Worm (Caenorhabditis elegans) whole organism, mixed stage, embryonic: ENCODE results near the gene K07F5.6.

ENCODE experiments used
- M03D4.4 ChIP-seq: sonication (generic microtip); optimal IDR thresholded peaks from 2 replicates; lab custom pipeline; 2017; ENCODE audit warnings: mild to moderate bottlenecking, missing genetic modification characterization, missing compliant biosample characterization
- bed-3 ChIP-seq: fragments of 200-800 bp; sonication (Bioruptor generic); optimal IDR thresholded peaks from 3 replicates; lab custom pipeline; 2018; ENCODE audit warnings: mild to moderate bottlenecking, missing genetic modification characterization, moderate library complexity, missing compliant biosample characterization
- blmp-1 ChIP-seq: fragments of 150-350 bp; optimal IDR thresholded peaks from 2 replicates; lab custom pipeline; 2014; ENCODE audit warnings: missing biosample characterization, missing genetic modification characterization
- ceh-39 ChIP-seq: fragments of 150-350 bp; optimal IDR thresholded peaks from 2 replicates; lab custom pipeline; 2014; ENCODE audit warnings: missing biosample characterization, missing genetic modification characterization
- ceh-43 ChIP-seq: fragments of 200-800 bp; sonication (Bioruptor generic); optimal IDR thresholded peaks from 2 replicates; lab custom pipeline; 2018; ENCODE audit warnings: mild to moderate bottlenecking, missing genetic modification characterization, moderate library complexity, missing compliant biosample characterization
- ceh-83 ChIP-seq: fragments of 200-800 bp; sonication (Bioruptor generic); optimal IDR thresholded peaks from 2 replicates; lab custom pipeline; 2018; ENCODE audit warnings: mild to moderate bottlenecking, missing genetic modification characterization, missing compliant biosample characterization
- ces-1 ChIP-seq: fragments of 150-350 bp; optimal IDR thresholded peaks from 2 replicates; lab custom pipeline; 2014; ENCODE audit warnings: missing biosample characterization, missing genetic modification reagents, missing genetic modification characterization
- drap-1 ChIP-seq: fragments of 200-800 bp; sonication (Bioruptor generic); optimal IDR thresholded peaks from 3 replicates; lab custom pipeline; 2018; ENCODE audit warnings: mild to moderate bottlenecking, missing genetic modification characterization, missing compliant biosample characterization
- elt-1 ChIP-seq: sonication (generic microtip); optimal IDR thresholded peaks from 2 replicates; lab custom pipeline; 2017; ENCODE audit warnings: missing genetic modification characterization, mild to moderate bottlenecking, missing compliant biosample characterization, antibody characterized with exemption, moderate library complexity, borderline replicate concordance; ENCODE audit not compliant: insufficient read depth
- flh-1 ChIP-seq: fragments of 200-800 bp; sonication (Bioruptor generic); optimal IDR thresholded peaks from 2 replicates; lab custom pipeline; 2018; ENCODE audit warnings: mild to moderate bottlenecking, missing genetic modification characterization, moderate library complexity, missing compliant biosample characterization
- ham-2 ChIP-seq: fragments of 200-800 bp; sonication (Bioruptor generic); optimal IDR thresholded peaks from 2 replicates; lab custom pipeline; 2018; ENCODE audit warnings: mild to moderate bottlenecking, missing genetic modification characterization, missing compliant biosample characterization
- hlh-1 ChIP-seq: fragments of 150-350 bp; optimal IDR thresholded peaks from 2 replicates; lab custom pipeline; 2014; ENCODE audit warnings: missing biosample characterization, missing genetic modification reagents, missing genetic modification characterization
- lin-13 ChIP-seq: fragments of 150-350 bp; optimal IDR thresholded peaks from 2 replicates; lab custom pipeline; 2014; ENCODE audit warnings: missing biosample characterization, missing genetic modification characterization
- lin-32 ChIP-seq: fragments of 200-800 bp; sonication (Bioruptor generic); optimal IDR thresholded peaks from 2 replicates; lab custom pipeline; 2018; ENCODE audit warnings: mild to moderate bottlenecking, missing genetic modification characterization, missing compliant biosample characterization
- lsy-2 ChIP-seq: fragments of 150-350 bp; optimal IDR thresholded peaks from 2 replicates; lab custom pipeline; 2014; ENCODE audit warnings: missing biosample characterization, missing genetic modification characterization
- mab-5 ChIP-seq: fragments of 150-350 bp; optimal IDR thresholded peaks from 2 replicates; lab custom pipeline; 2014; ENCODE audit warnings: missing biosample characterization, missing genetic modification characterization
- mep-1 ChIP-seq: fragments of 150-350 bp; optimal IDR thresholded peaks from 2 replicates; lab custom pipeline; 2017; ENCODE audit warnings: missing biosample characterization, missing genetic modification reagents, missing genetic modification characterization, inconsistent platforms
- mls-2 ChIP-seq: sonication (generic microtip); optimal IDR thresholded peaks from 2 replicates; lab custom pipeline; 2016; ENCODE audit warnings: mild to moderate bottlenecking, missing genetic modification characterization, moderate library complexity, missing compliant biosample characterization
- nhr-12 ChIP-seq: fragments of 150-350 bp; optimal IDR thresholded peaks from 2 replicates; lab custom pipeline; 2014; ENCODE audit warnings: missing biosample characterization, missing genetic modification characterization
- nhr-2 ChIP-seq: fragments of 150-350 bp; optimal IDR thresholded peaks from 2 replicates; lab custom pipeline; 2014; ENCODE audit warnings: missing biosample characterization, missing genetic modification characterization
- nhr-237 ChIP-seq: fragments of 150-350 bp; optimal IDR thresholded peaks from 2 replicates; lab custom pipeline; 2014; ENCODE audit warnings: missing biosample characterization, missing genetic modification characterization
- nhr-28 ChIP-seq: fragments of 150-350 bp; optimal IDR thresholded peaks from 2 replicates; lab custom pipeline; 2014; ENCODE audit warnings: missing biosample characterization, missing genetic modification characterization
- nhr-76 ChIP-seq: sonication (generic microtip); optimal IDR thresholded peaks from 2 replicates; lab custom pipeline; 2017; ENCODE audit warnings: missing biosample characterization, missing genetic modification characterization
- pha-4 ChIP-seq: fragments of 150-350 bp; optimal IDR thresholded peaks from 2 replicates; lab custom pipeline; 2018; ENCODE audit warnings: missing biosample characterization, missing genetic modification reagents, missing genetic modification characterization
- sem-2 ChIP-seq: fragments of 200-800 bp; sonication (Bioruptor generic); optimal IDR thresholded peaks from 2 replicates; lab custom pipeline; 2018; ENCODE audit warnings: mild to moderate bottlenecking, missing genetic modification characterization, missing compliant biosample characterization
- snpc-4 ChIP-seq: fragments of 150-350 bp; optimal IDR thresholded peaks from 2 replicates; lab custom pipeline; 2014; ENCODE audit warnings: missing biosample characterization, missing genetic modification characterization
- tbx-8 ChIP-seq: fragments of 200-800 bp; sonication (Bioruptor generic); optimal IDR thresholded peaks from 2 replicates; lab custom pipeline; 2018; ENCODE audit warnings: mild to moderate bottlenecking, missing genetic modification characterization, moderate library complexity, missing compliant biosample characterization
- unc-120 ChIP-seq: sonication (generic microtip); optimal IDR thresholded peaks from 2 replicates; lab custom pipeline; 2017; ENCODE audit warnings: missing genetic modification characterization, missing compliant biosample characterization; ENCODE audit not compliant: poor library complexity, severe bottlenecking
- unc-39 ChIP-seq: fragments of 150-350 bp; optimal IDR thresholded peaks from 2 replicates; lab custom pipeline; 2014; ENCODE audit warnings: missing biosample characterization, missing genetic modification characterization
- unc-62 ChIP-seq: fragments of 150-350 bp; optimal IDR thresholded peaks from 2 replicates; lab custom pipeline; 2014; ENCODE audit warnings: missing biosample characterization, missing genetic modification reagents, missing genetic modification characterization
- zip-8 ChIP-seq: fragments of 150-350 bp; optimal IDR thresholded peaks from 2 replicates; lab custom pipeline; 2014; ENCODE audit warnings: missing biosample characterization, missing genetic modification characterization
- ztf-11 ChIP-seq: fragments of 150-350 bp; optimal IDR thresholded peaks from 2 replicates; lab custom pipeline; 2014; ENCODE audit warnings: missing biosample characterization, missing genetic modification characterization

Gene K07F5.6

DNA sequence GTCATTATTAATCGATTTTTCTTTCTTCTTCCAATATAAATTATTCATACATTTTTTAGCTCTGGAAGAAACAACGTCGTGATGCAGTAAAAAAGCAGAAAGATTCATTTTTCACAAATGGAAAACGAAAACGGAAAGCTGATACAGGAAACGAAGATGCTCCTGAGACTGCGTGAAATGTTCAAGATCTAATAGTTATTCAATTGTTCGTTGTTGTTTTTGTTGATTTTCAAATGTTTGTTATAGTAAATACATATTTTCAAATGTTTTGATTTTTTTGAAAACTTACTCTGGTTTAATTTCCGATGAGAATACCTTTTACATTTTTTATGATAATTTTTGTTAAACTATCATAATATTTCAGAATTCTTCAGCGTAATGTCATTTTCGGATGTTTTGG, 17.3 kb upstream of the K07F5.6 start, which contains the start of gene K07F5.16:
Gene K07F5.16, plus strand, starts transcription at position 301 of the 400 bp plus-strand sequence.
- TF ChIP-seq lin-13 (tag; lab: Kevin White, UChicago) (no peak), nhr-12 (no peak), ham-2 (GFP tag; lab: Kevin White, UChicago) (no peak), ceh-43 (no peak), nhr-237 (tag; lab: Kevin White, UChicago) (no peak), ceh-39 (tag; lab: Kevin White, UChicago) (no peak), unc-120 (tag; lab: Kevin White, UChicago) (no peak)

DNA sequence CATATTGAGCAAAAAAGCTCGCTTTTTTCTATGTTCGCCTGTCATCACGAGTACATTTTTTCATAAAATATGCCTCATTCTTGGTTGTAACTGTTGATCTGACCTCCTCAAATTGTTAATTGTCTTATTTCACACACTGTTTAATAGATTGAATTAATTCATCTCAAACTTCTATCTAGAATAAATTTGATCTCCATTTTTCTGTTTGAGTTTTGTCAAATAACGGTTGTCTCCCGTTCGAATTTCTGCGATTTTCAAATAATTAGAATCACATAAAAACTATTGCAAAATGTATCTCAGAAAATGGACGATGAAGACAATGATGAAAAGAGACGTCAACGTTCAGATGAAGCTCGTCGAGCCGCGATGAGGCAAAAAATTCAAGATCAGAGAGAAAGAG, 15.4 kb upstream of the K07F5.6 start, which contains the start of gene K07F5.14:
Gene K07F5.14, plus strand, starts transcription at position 301 of the 400 bp plus-strand sequence.
- no peak for TF ChIP-seq unc-39 (tag; lab: Kevin White, UChicago)
- no peak for TF ChIP-seq lsy-2 (tag; lab: Kevin White, UChicago)
- no peak for TF ChIP-seq nhr-12
- no peak for TF ChIP-seq nhr-237 (tag; lab: Kevin White, UChicago)
- TF ChIP-seq snpc-4 (tag; lab: Kevin White, UChicago): no peak
- no peak for TF ChIP-seq M03D4.4 (tag; lab: Kevin White, UChicago)
- no peak for TF ChIP-seq elt-1 (tag; lab: Kevin White, UChicago)
- TF ChIP-seq mls-2 (tag; lab: Kevin White, UChicago): no peak
- no peak for TF ChIP-seq lin-32
- TF ChIP-seq mep-1 (tag; lab: Kevin White, UChicago): no peak
- TF ChIP-seq ceh-39 (tag; lab: Kevin White, UChicago): no peak
- TF ChIP-seq ztf-11 (tag; lab: Kevin White, UChicago): no peak
- no peak for TF ChIP-seq zip-8 (tag; lab: Kevin White, UChicago)
- no peak for TF ChIP-seq drap-1 (GFP tag; lab: Kevin White, UChicago)

DNA sequence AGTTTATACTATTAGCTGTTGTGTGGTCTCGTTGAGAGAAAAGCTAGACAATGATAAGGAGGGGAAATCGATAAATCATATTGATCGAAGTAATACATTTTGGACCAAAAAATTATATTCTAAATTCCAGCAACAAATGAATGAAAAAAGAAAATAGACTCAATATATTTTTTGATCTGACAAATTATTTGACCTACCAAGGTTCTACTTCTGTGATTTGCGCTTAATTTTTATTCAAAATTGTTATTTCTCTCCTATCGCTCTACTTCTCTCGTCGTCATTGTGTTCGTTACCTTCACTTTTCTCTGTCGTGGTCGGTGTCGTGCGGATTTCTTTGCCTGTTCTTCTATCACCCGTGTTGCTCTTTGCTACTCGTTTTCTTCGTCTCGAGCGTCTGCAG, 12.5 kb upstream of the K07F5.6 start:
- TF ChIP-seq ham-2 (GFP tag; lab: Kevin White, UChicago) (no peak), nhr-12 (no peak), ces-1 (GFP tag; lab: Kevin White, UChicago) (no peak), flh-1 (GFP tag; lab: Kevin White, UChicago) (no peak), tbx-8 (GFP tag; lab: Kevin White, UChicago) (no peak), hlh-1 (tag; lab: Kevin White, UChicago) (no peak), bed-3 (GFP tag; lab: Kevin White, UChicago) (no peak), lin-13 (tag; lab: Kevin White, UChicago) (no peak), ceh-43 (no peak), elt-1 (tag; lab: Kevin White, UChicago) (no peak), pha-4 (no peak), mab-5 (tag; lab: Kevin White, UChicago) (no peak), unc-120 (tag; lab: Kevin White, UChicago) (no peak), sem-2 (GFP tag; lab: Kevin White, UChicago) (no peak), blmp-1 (tag; lab: Kevin White, UChicago) (no peak), nhr-237 (tag; lab: Kevin White, UChicago) (no peak), ceh-83 (no peak)

DNA sequence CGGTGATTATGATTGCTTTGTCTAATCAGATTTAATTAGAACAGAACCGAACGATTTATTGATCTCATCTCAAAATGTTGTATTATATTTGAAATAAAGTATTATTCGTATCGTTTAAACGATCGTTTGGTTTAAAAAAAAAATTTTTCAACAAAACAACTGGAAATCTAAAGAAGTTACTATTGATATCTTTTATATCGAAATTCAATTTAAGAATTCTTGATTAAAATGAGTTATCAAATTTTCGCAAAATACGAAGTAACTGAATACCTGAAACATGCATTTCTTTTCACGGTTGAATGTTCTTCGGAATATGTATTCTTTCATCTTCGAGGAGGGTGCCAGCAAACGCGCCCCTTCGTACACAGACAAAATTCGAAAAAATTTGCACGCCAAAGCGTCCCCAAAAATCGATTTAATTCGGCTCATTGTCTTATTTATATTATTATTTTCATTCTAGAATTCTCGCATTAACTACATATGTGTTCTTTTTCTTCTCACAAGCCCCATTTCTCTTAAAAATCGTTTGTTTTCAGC, 11.5 kb upstream of the K07F5.6 start, which contains the start of gene npp-1:
Gene npp-1, plus strand, starts transcription at position 537 of the 537 bp plus-strand sequence.
- TF ChIP-seq mep-1 (tag; lab: Kevin White, UChicago) (peak; percentile 64), M03D4.4 (tag; lab: Kevin White, UChicago) (no peak), ceh-39 (tag; lab: Kevin White, UChicago) (peak; percentile 67), nhr-76 (no peak), ham-2 (GFP tag; lab: Kevin White, UChicago) (no peak), lsy-2 (tag; lab: Kevin White, UChicago) (peak; percentile 21)

DNA sequence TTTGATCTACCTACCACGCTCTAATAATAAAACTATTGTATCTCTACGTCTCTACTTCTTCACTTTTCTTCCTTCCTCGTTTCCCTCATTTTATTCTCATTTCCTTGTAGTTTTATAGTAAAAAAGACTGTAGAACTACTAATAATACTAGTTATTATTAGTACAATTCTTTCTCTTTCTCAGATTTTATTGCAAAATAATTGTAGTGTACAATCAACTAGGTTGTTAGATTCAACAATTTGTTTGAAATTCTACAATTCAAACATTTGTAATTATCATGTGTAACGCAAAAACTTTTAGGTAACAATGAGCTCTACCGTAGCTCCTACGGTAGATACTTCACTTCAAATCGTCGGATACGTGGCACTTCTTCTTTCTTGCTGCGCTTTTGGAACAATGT, 9.2 kb upstream of the K07F5.6 start, which contains the start of gene K07F5.12:
Gene K07F5.12, plus strand, starts transcription at position 301 of the 400 bp plus-strand sequence.
- TF ChIP-seq mab-5 (tag; lab: Kevin White, UChicago) (no peak), unc-62 (GFP tag; lab: Kevin White, UChicago) (no peak), nhr-28 (tag; lab: Kevin White, UChicago) (no peak), flh-1 (GFP tag; lab: Kevin White, UChicago) (no peak), lsy-2 (tag; lab: Kevin White, UChicago) (no peak), elt-1 (tag; lab: Kevin White, UChicago) (no peak), ham-2 (GFP tag; lab: Kevin White, UChicago) (no peak), zip-8 (tag; lab: Kevin White, UChicago) (no peak), nhr-12 (no peak), hlh-1 (tag; lab: Kevin White, UChicago) (no peak), unc-120 (tag; lab: Kevin White, UChicago) (no peak), bed-3 (GFP tag; lab: Kevin White, UChicago) (no peak), ceh-39 (tag; lab: Kevin White, UChicago) (no peak), snpc-4 (tag; lab: Kevin White, UChicago) (no peak), nhr-2 (no peak), nhr-76 (no peak)
- TF ChIP-seq, all 35 proteins: peak for 0
